Worm (Caenorhabditis elegans): ENCODE data around the gene ncr-1.
A peak's percentile ranks its signal among the peaks of the same experiment; 100 is the strongest.

Gene ncr-1

DNA sequence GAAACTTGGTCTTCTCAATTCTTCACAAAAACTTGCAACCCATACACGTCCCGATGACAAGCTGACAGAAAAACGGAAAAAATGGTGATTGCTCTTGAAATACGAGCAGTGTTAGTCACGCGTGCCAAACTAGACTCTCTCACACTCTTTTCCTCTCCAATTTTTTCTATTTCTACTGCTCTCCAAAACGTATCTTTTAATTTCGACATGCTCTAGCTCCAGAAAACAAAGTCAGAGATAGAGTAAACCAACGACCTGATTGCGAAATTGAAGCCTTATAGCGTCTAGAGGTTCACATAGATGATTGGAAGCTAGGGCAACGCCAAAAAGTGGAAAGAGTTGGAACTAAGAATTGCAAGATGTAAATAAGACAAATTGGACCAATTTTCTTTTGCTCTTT lies 1.7 kb upstream of the ncr-1 start:
- TF ChIP-seq ceh-39 (tag; optimal IDR thresholded peaks at IDR 0.05): no peak
- TF ChIP-seq elt-3 (tag; optimal IDR thresholded peaks at IDR 0.05): no peak
- TF ChIP-seq ces-1 (GFP tag; optimal IDR thresholded peaks at IDR 0.05): peak; percentile 15

DNA sequence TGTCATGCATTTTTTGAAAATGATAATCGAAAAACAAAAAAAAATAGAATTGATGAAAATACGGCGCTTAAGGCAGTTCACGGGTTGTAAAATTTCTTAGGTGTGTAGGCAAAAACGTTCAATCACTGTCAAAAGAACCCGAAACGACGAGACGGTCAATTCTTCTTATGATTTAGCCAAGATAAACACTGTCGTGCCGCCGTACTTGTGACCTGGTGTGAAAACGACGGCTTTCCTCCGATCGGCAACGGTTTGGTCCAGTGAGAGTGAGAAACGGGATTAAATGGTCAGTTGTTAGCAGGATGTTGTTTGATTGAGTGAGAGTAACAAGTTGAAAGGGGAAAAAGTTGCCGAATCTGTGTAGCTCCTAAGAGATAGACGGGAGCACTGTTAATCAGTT lies 4.6 kb downstream of the ncr-1 start:
- no peak for TF ChIP-seq nhr-76 (tag; optimal IDR thresholded peaks at IDR 0.05)
- no peak for TF ChIP-seq hlh-1 (tag; optimal IDR thresholded peaks at IDR 0.05)
- TF ChIP-seq ceh-83 (GFP tag; optimal IDR thresholded peaks at IDR 0.05): no peak
- no peak for TF ChIP-seq elt-1 (tag; optimal IDR thresholded peaks at IDR 0.05; ENCODE audit: borderline replicate concordance, insufficient read depth)
- TF ChIP-seq ztf-11 (tag; optimal IDR thresholded peaks at IDR 0.05): no peak
- TF ChIP-seq ceh-39 (tag; optimal IDR thresholded peaks at IDR 0.05): no peak
- TF ChIP-seq ceh-43 (GFP tag; optimal IDR thresholded peaks at IDR 0.05): no peak
- TF ChIP-seq lin-32 (GFP tag; optimal IDR thresholded peaks at IDR 0.05): no peak
- TF ChIP-seq pha-4 (tag; optimal IDR thresholded peaks at IDR 0.05): no peak
- no peak for TF ChIP-seq unc-62 (GFP tag; optimal IDR thresholded peaks at IDR 0.05)
- TF ChIP-seq nhr-237 (tag; optimal IDR thresholded peaks at IDR 0.05): no peak
- no peak for TF ChIP-seq cnd-1 (tag; optimal IDR thresholded peaks at IDR 0.05)
- TF ChIP-seq lsy-2 (tag; optimal IDR thresholded peaks at IDR 0.05): no peak
- no peak for TF ChIP-seq bed-3 (GFP tag; optimal IDR thresholded peaks at IDR 0.05)
- no peak for TF ChIP-seq unc-120 (tag; optimal IDR thresholded peaks at IDR 0.05; ENCODE audit: poor library complexity, severe bottlenecking)
- no peak for TF ChIP-seq sptf-1 (tag; optimal IDR thresholded peaks at IDR 0.05)

DNA sequence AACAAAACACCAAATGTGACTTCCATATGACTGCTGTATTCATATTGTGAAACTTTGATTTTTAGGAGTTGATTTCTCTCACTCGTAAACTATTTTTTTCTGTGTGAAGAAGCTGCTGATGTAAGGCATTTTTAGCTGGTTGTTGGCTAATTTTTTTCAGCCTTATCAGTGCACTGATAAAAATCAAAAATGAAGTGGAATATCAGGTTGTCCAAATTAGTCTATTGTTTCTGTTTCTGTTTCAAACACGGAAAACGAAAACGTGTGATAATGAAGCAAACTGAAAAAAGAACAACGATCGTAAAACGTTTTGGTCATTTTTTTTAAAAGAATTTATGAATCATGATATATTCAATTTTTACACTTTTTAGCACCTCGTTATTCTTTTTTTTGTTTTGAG lies 7.9 kb downstream of the ncr-1 start:
- TF ChIP-seq zip-8 (tag; optimal IDR thresholded peaks at IDR 0.05): no peak
- no peak for TF ChIP-seq nhr-2 (tag; optimal IDR thresholded peaks at IDR 0.05)
- no peak for TF ChIP-seq bed-3 (GFP tag; optimal IDR thresholded peaks at IDR 0.05)
- no peak for TF ChIP-seq pha-4 (tag; optimal IDR thresholded peaks at IDR 0.05)
- TF ChIP-seq mls-2 (tag; optimal IDR thresholded peaks at IDR 0.05): no peak
- no peak for TF ChIP-seq lin-32 (GFP tag; optimal IDR thresholded peaks at IDR 0.05)
- TF ChIP-seq mep-1 (tag; optimal IDR thresholded peaks at IDR 0.05): no peak
- TF ChIP-seq nhr-12 (tag; optimal IDR thresholded peaks at IDR 0.05): no peak
- TF ChIP-seq M03D4.4 (tag; optimal IDR thresholded peaks at IDR 0.05): no peak
- TF ChIP-seq flh-1 (GFP tag; optimal IDR thresholded peaks at IDR 0.05): no peak
- TF ChIP-seq lin-13 (tag; optimal IDR thresholded peaks at IDR 0.05): no peak
- TF ChIP-seq blmp-1 (tag; optimal IDR thresholded peaks at IDR 0.05): no peak

DNA sequence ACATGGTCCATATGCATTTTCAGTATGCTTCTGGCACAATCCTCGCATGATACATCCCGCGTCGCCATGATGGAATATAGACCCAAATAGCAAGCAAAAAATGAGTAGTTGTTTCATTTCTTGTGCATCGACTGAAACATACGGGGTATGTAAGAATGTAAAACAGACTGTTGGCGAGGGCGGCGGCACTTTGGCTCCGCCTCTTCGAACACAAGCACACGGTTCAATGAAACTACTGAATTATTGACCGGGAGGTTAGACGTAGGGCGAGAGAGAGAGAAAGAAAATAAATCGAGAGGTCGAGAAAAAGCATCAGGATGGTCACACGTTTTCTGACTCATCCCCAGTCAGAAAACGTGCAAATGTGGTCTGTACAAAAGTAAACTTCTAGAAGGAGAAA lies 8.7 kb downstream of the ncr-1 start:
- no peak for TF ChIP-seq cnd-1 (tag; optimal IDR thresholded peaks at IDR 0.05)
- no peak for TF ChIP-seq mab-5 (tag; optimal IDR thresholded peaks at IDR 0.05)
- no peak for TF ChIP-seq nhr-12 (tag; optimal IDR thresholded peaks at IDR 0.05)
- TF ChIP-seq pha-4 (tag; optimal IDR thresholded peaks at IDR 0.05): no peak
- no peak for TF ChIP-seq zip-8 (tag; optimal IDR thresholded peaks at IDR 0.05)
- no peak for TF ChIP-seq snpc-4 (tag; optimal IDR thresholded peaks at IDR 0.05)
- no peak for TF ChIP-seq elt-1 (tag; optimal IDR thresholded peaks at IDR 0.05; ENCODE audit: borderline replicate concordance, insufficient read depth)
- TF ChIP-seq flh-1 (GFP tag; optimal IDR thresholded peaks at IDR 0.05): no peak
- no peak for TF ChIP-seq unc-120 (tag; optimal IDR thresholded peaks at IDR 0.05; ENCODE audit: poor library complexity, severe bottlenecking)
- TF ChIP-seq tbx-8 (GFP tag; optimal IDR thresholded peaks at IDR 0.05): no peak
- no peak for TF ChIP-seq ceh-39 (tag; optimal IDR thresholded peaks at IDR 0.05)
- no peak for TF ChIP-seq sem-2 (GFP tag; optimal IDR thresholded peaks at IDR 0.05)
- no peak for TF ChIP-seq nhr-28 (tag; optimal IDR thresholded peaks at IDR 0.05)
- TF ChIP-seq lin-32 (GFP tag; optimal IDR thresholded peaks at IDR 0.05): no peak

DNA sequence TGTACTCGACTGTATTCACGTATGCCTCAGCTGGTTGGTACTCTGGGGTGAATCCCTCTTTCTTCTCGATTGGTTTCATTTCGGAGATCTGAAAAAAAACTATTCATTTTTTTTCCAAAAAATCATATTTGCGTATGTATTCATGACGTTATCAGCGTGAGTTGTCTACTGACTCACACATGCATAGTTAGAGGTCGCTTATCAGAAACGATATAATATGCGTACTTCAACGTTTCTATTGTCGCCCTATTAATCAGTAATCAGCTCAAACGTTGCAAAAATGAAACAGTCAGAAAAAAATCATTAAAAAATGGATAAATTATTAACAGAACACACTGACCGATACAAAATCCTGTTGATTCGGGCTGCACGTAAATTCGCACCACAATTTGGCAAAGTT lies 10.2 kb downstream of the ncr-1 start:
- TF ChIP-seq mls-2 (tag; optimal IDR thresholded peaks at IDR 0.05): no peak
- TF ChIP-seq lin-13 (tag; optimal IDR thresholded peaks at IDR 0.05): no peak
- no peak for TF ChIP-seq flh-1 (GFP tag; optimal IDR thresholded peaks at IDR 0.05)
- no peak for TF ChIP-seq ceh-43 (GFP tag; optimal IDR thresholded peaks at IDR 0.05)
- TF ChIP-seq nhr-12 (tag; optimal IDR thresholded peaks at IDR 0.05): no peak
- no peak for TF ChIP-seq tbx-8 (GFP tag; optimal IDR thresholded peaks at IDR 0.05)
- no peak for TF ChIP-seq elt-3 (tag; optimal IDR thresholded peaks at IDR 0.05)
- no peak for TF ChIP-seq zip-8 (tag; optimal IDR thresholded peaks at IDR 0.05)
- no peak for TF ChIP-seq nhr-76 (tag; optimal IDR thresholded peaks at IDR 0.05)
